Fruit fly (Drosophila melanogaster) whole organism, embryonic: ENCODE data around the gene Swip-1.

Experiments
- Ada2b ChIP-seq: fragments of 200-800 bp; sonication (Bioruptor generic); IDR thresholded peaks from 2 replicates; pipeline ENCODE4 v1.3.6; 2022; ENCODE audit warnings: missing biosample characterization, missing genetic modification characterization
- Atf6 ChIP-seq: fragments of 200-800 bp; sonication (Bioruptor generic); IDR thresholded peaks from 2 replicates; pipeline ENCODE4 v1.3.6; 2022; ENCODE audit warnings: missing biosample characterization, missing genetic modification characterization
- CG11695 ChIP-seq: fragments of 200-800 bp; sonication (Bioruptor generic); IDR thresholded peaks from 3 replicates; pipeline ENCODE4 v1.3.6; 2022; ENCODE audit warnings: missing biosample characterization, missing genetic modification characterization
- CG12219 ChIP-seq: fragments of 200-800 bp; sonication (Bioruptor generic); optimal IDR thresholded peaks from 3 replicates; lab custom pipeline; 2018; ENCODE audit warnings: missing biosample characterization, mild to moderate bottlenecking, missing genetic modification characterization
- CG13894 ChIP-seq: fragments of 200-800 bp; sonication (Bioruptor generic); optimal IDR thresholded peaks from 3 replicates; lab custom pipeline; 2018; ENCODE audit warnings: missing biosample characterization, mild to moderate bottlenecking, missing genetic modification characterization, moderate library complexity
- CG14860 ChIP-seq: fragments of 200-800 bp; sonication (Bioruptor generic); IDR thresholded peaks from 3 replicates; pipeline ENCODE4 v1.3.6; 2022; ENCODE audit warnings: missing biosample characterization, missing genetic modification characterization; ENCODE audit not compliant: partially characterized antibody
- CG15601 ChIP-seq: fragments of 200-800 bp; sonication (Bioruptor generic); optimal IDR thresholded peaks from 3 replicates; lab custom pipeline; 2019; ENCODE audit warnings: missing biosample characterization, mild to moderate bottlenecking, missing genetic modification characterization, moderate library complexity
- CG1602 ChIP-seq: fragments of 200-800 bp; sonication (Bioruptor generic); optimal IDR thresholded peaks from 3 replicates; lab custom pipeline; 2016; ENCODE audit warnings: missing biosample characterization, missing genetic modification characterization
- CG1647 ChIP-seq: fragments of 200-800 bp; sonication (Bioruptor generic); optimal IDR thresholded peaks from 3 replicates; lab custom pipeline; 2016; ENCODE audit warnings: missing biosample characterization, missing genetic modification characterization
- CG17829 ChIP-seq: fragments of 200-800 bp; optimal IDR thresholded peaks from 2 replicates; lab custom pipeline; 2019; ENCODE audit warnings: missing biosample characterization, mild to moderate bottlenecking, missing genetic modification characterization, moderate library complexity
- CG17912 ChIP-seq: fragments of 200-800 bp; sonication (Bioruptor generic); optimal IDR thresholded peaks from 2 replicates; lab custom pipeline; 2018; ENCODE audit warnings: missing biosample characterization, mild to moderate bottlenecking, missing genetic modification characterization
- CG31224 ChIP-seq: fragments of 200-800 bp; sonication (Bioruptor generic); IDR thresholded peaks from 2 replicates; pipeline ENCODE4 v1.3.6; 2022; ENCODE audit warnings: missing biosample characterization, missing genetic modification characterization
- CG3163 ChIP-seq: fragments of 200-800 bp; sonication (Bioruptor generic); optimal IDR thresholded peaks from 3 replicates; lab custom pipeline; 2016; ENCODE audit warnings: missing biosample characterization, missing genetic modification characterization
- CG32532 ChIP-seq: fragments of 200-800 bp; sonication (Bioruptor generic); IDR thresholded peaks from 2 replicates; pipeline ENCODE4 v1.3.6; 2022; ENCODE audit warnings: missing biosample characterization, missing genetic modification characterization
- CG3407 ChIP-seq: fragments of 200-800 bp; sonication (Bioruptor generic); optimal IDR thresholded peaks from 2 replicates; lab custom pipeline; 2018; ENCODE audit warnings: missing biosample characterization, mild to moderate bottlenecking, missing genetic modification characterization
- CG34224 ChIP-seq: fragments of 200-800 bp; sonication (Bioruptor generic); IDR thresholded peaks from 3 replicates; pipeline ENCODE4 v1.3.6; 2022; ENCODE audit warnings: missing biosample characterization, missing genetic modification characterization; ENCODE audit not compliant: partially characterized antibody
- CG3838 ChIP-seq: fragments of 200-800 bp; sonication (Bioruptor generic); optimal IDR thresholded peaks from 3 replicates; lab custom pipeline; 2016; ENCODE audit warnings: missing biosample characterization, missing genetic modification characterization
- CG3847 ChIP-seq: fragments of 200-800 bp; sonication (Bioruptor generic); IDR thresholded peaks from 2 replicates; pipeline ENCODE4 v1.3.6; 2022; ENCODE audit warnings: missing biosample characterization, missing genetic modification characterization
- CG4707 ChIP-seq: fragments of 200-800 bp; sonication (Bioruptor generic); optimal IDR thresholded peaks from 2 replicates; lab custom pipeline; 2018; ENCODE audit warnings: missing biosample characterization, mild to moderate bottlenecking, missing genetic modification characterization, moderate library complexity
- CG8089 ChIP-seq: fragments of 200-800 bp; sonication (Bioruptor generic); optimal IDR thresholded peaks from 3 replicates; lab custom pipeline; 2016; ENCODE audit warnings: missing biosample characterization, missing genetic modification characterization
- CG8944 ChIP-seq: fragments of 200-800 bp; sonication (Bioruptor generic); optimal IDR thresholded peaks from 3 replicates; lab custom pipeline; 2016; ENCODE audit warnings: missing biosample characterization, missing genetic modification characterization
- CG9437 ChIP-seq: fragments of 200-800 bp; sonication (Bioruptor generic); optimal IDR thresholded peaks from 2 replicates; lab custom pipeline; 2018; ENCODE audit warnings: missing biosample characterization, mild to moderate bottlenecking, missing genetic modification characterization
- CG9932 ChIP-seq: fragments of 200-800 bp; sonication (Bioruptor generic); IDR thresholded peaks from 2 replicates; pipeline ENCODE4 v1.3.6; 2022; ENCODE audit warnings: missing biosample characterization, missing genetic modification characterization
- CTCF ChIP-seq: fragments of 200-800 bp; sonication (Bioruptor generic); optimal IDR thresholded peaks from 2 replicates; lab custom pipeline; 2017; ENCODE audit warnings: missing biosample characterization, mild to moderate bottlenecking, missing genetic modification characterization, moderate library complexity
- Doc2 ChIP-seq: fragments of 200-800 bp; sonication (Bioruptor generic); IDR thresholded peaks from 2 replicates; pipeline ENCODE4 v1.3.6; 2022; ENCODE audit warnings: missing biosample characterization, missing genetic modification characterization
- Drgx ChIP-seq: fragments of 200-800 bp; sonication (Bioruptor generic); IDR thresholded peaks from 2 replicates; pipeline ENCODE4 v1.3.6; 2022; ENCODE audit warnings: missing biosample characterization, missing genetic modification characterization
- E2f2 ChIP-seq: fragments of 200-800 bp; sonication (Bioruptor generic); IDR thresholded peaks from 2 replicates; pipeline ENCODE4 v1.3.6; 2022; ENCODE audit warnings: missing biosample characterization, missing genetic modification characterization
- Elba2 ChIP-seq: fragments of 200-800 bp; sonication (Bioruptor generic); optimal IDR thresholded peaks from 3 replicates; lab custom pipeline; 2016; ENCODE audit warnings: missing biosample characterization, missing genetic modification characterization
- Fer1 ChIP-seq: fragments of 200-800 bp; sonication (Bioruptor generic); optimal IDR thresholded peaks from 2 replicates; lab custom pipeline; 2017; ENCODE audit warnings: missing biosample characterization, mild to moderate bottlenecking, missing genetic modification characterization
- Mes4 ChIP-seq: fragments of 200-800 bp; sonication (Bioruptor generic); optimal IDR thresholded peaks from 2 replicates; lab custom pipeline; 2016; ENCODE audit warnings: missing biosample characterization, missing genetic modification characterization
- Mrtf ChIP-seq: fragments of 200-800 bp; sonication (Bioruptor generic); IDR thresholded peaks from 3 replicates; pipeline ENCODE4 v1.3.6; 2022; ENCODE audit warnings: missing biosample characterization, missing genetic modification characterization
- Nf-YA ChIP-seq: fragments of 200-800 bp; sonication (Bioruptor generic); IDR thresholded peaks from 2 replicates; pipeline ENCODE4 v1.3.6; 2022; ENCODE audit warnings: missing biosample characterization, missing genetic modification characterization
- Sin3A ChIP-seq: fragments of >200 bp; optimal IDR thresholded peaks from 2 replicates; lab custom pipeline; 2018
- Sox102F ChIP-seq: fragments of 200-800 bp; sonication (Bioruptor generic); optimal IDR thresholded peaks from 2 replicates; lab custom pipeline; 2018; ENCODE audit warnings: missing biosample characterization, mild to moderate bottlenecking, missing genetic modification characterization, moderate library complexity
- Xrp1 ChIP-seq: fragments of 200-800 bp; sonication (Bioruptor generic); IDR thresholded peaks from 2 replicates; pipeline ENCODE4 v1.3.6; 2022; ENCODE audit warnings: missing biosample characterization, missing genetic modification characterization
- ab ChIP-seq: fragments of 200-800 bp; sonication (Bioruptor generic); optimal IDR thresholded peaks from 2 replicates; lab custom pipeline; 2016; ENCODE audit warnings: missing biosample characterization, missing genetic modification characterization
- bowl ChIP-seq: fragments of 200-800 bp; sonication (Bioruptor generic); IDR thresholded peaks from 2 replicates; pipeline ENCODE4 v1.3.6; 2022; ENCODE audit warnings: missing biosample characterization, missing genetic modification characterization
- cwo ChIP-seq: fragments of 200-800 bp; sonication (Bioruptor generic); optimal IDR thresholded peaks from 3 replicates; lab custom pipeline; 2017; ENCODE audit warnings: missing biosample characterization, missing genetic modification characterization, mild to moderate bottlenecking, moderate library complexity, missing genetic modification reagents
- danr ChIP-seq: fragments of 200-800 bp; sonication (Bioruptor generic); IDR thresholded peaks from 2 replicates; pipeline ENCODE4 v1.3.6; 2022; ENCODE audit warnings: missing biosample characterization, missing genetic modification characterization
- dmrt11E ChIP-seq: fragments of 200-800 bp; sonication (Bioruptor generic); optimal IDR thresholded peaks from 3 replicates; lab custom pipeline; 2018; ENCODE audit warnings: missing biosample characterization, mild to moderate bottlenecking, missing genetic modification characterization, moderate library complexity
- fd102C ChIP-seq: fragments of 200-800 bp; sonication (Bioruptor generic); optimal IDR thresholded peaks from 2 replicates; lab custom pipeline; 2018; ENCODE audit warnings: missing biosample characterization, mild to moderate bottlenecking, missing genetic modification characterization, moderate library complexity
- grau ChIP-seq: fragments of 200-800 bp; optimal IDR thresholded peaks from 3 replicates; lab custom pipeline; 2019; ENCODE audit warnings: missing biosample characterization, mild to moderate bottlenecking, missing genetic modification characterization, moderate library complexity
- inv ChIP-seq: fragments of 200-800 bp; sonication (Bioruptor generic); IDR thresholded peaks from 2 replicates; pipeline ENCODE4 v1.3.6; 2022; ENCODE audit warnings: missing biosample characterization, missing genetic modification characterization; ENCODE audit not compliant: partially characterized antibody
- lab ChIP-seq: fragments of 200-800 bp; sonication (Bioruptor generic); optimal IDR thresholded peaks from 3 replicates; lab custom pipeline; 2017; ENCODE audit warnings: missing biosample characterization, missing genetic modification characterization, mild to moderate bottlenecking, moderate library complexity, missing genetic modification reagents
- nau ChIP-seq: fragments of 200-800 bp; sonication (Bioruptor generic); optimal IDR thresholded peaks from 3 replicates; lab custom pipeline; 2017; ENCODE audit warnings: missing biosample characterization, mild to moderate bottlenecking, missing genetic modification characterization, missing genetic modification reagents
- nom ChIP-seq: fragments of 200-800 bp; sonication (Bioruptor generic); optimal IDR thresholded peaks from 2 replicates; lab custom pipeline; 2017; ENCODE audit warnings: missing biosample characterization, missing genetic modification characterization, mild to moderate bottlenecking, moderate library complexity, missing genetic modification reagents
- pum ChIP-seq: fragments of 200-800 bp; sonication (Bioruptor generic); optimal IDR thresholded peaks from 2 replicates; lab custom pipeline; 2016; ENCODE audit warnings: missing biosample characterization, missing genetic modification characterization
- pzg ChIP-seq: fragments of 200-800 bp; sonication (Bioruptor generic); optimal IDR thresholded peaks from 3 replicates; lab custom pipeline; 2018; ENCODE audit warnings: missing biosample characterization, mild to moderate bottlenecking, missing genetic modification characterization, moderate library complexity
- ro ChIP-seq: fragments of 200-800 bp; sonication (Bioruptor generic); IDR thresholded peaks from 2 replicates; pipeline ENCODE4 v1.3.6; 2022; ENCODE audit warnings: missing biosample characterization, missing genetic modification characterization
- seq ChIP-seq: fragments of 200-800 bp; sonication (Bioruptor generic); IDR thresholded peaks from 2 replicates; pipeline ENCODE4 v1.3.6; 2022; ENCODE audit warnings: missing biosample characterization, missing genetic modification characterization
- slbo ChIP-seq: fragments of 200-800 bp; sonication (Bioruptor generic); IDR thresholded peaks from 2 replicates; pipeline ENCODE4 v1.3.6; 2022; ENCODE audit warnings: missing biosample characterization, missing genetic modification characterization
- slou ChIP-seq: fragments of 200-800 bp; sonication (Bioruptor generic); optimal IDR thresholded peaks from 3 replicates; lab custom pipeline; 2016; ENCODE audit warnings: missing biosample characterization, missing genetic modification characterization

The Swip-1 gene

dm6 chr2L:18957142-18957674, 29.9 kb downstream of the Swip-1 start, which contains the start of gene Bhmt (continued):
- no peak for TF ChIP-seq CG34224
- peak; percentile 14 for TF ChIP-seq CG12219 (GFP tag; lab: Kevin White, UChicago)
- no peak for TF ChIP-seq slou (GFP tag; lab: Kevin White, UChicago)
- TF ChIP-seq CG3838 (GFP tag; lab: Kevin White, UChicago), result no peak
- TF ChIP-seq inv, result no peak
- peak; percentile 71 for TF ChIP-seq CG17829 (tag; lab: Kevin White, UChicago)
- TF ChIP-seq CG9932 (GFP tag; lab: Robert Waterston, UW), result peak; percentile 69
- no peak for TF ChIP-seq pum (GFP tag; lab: Kevin White, UChicago)
- peak; percentile 58 for TF ChIP-seq CG31224 (GFP tag; lab: Robert Waterston, UW)
- TF ChIP-seq CG13894 (tag; lab: Kevin White, UChicago), result no peak
- peak; percentile 62 for TF ChIP-seq Sox102F (GFP tag; lab: Kevin White, UChicago)
- no peak for TF ChIP-seq CG1647 (GFP tag; lab: Kevin White, UChicago)
- TF ChIP-seq Atf6 (GFP tag; lab: Robert Waterston, UW), result peak; percentile 73
- peak; percentile 87 for TF ChIP-seq Drgx
- peak; percentile 68 for TF ChIP-seq cwo
- no peak for TF ChIP-seq CG3163 (GFP tag; lab: Kevin White, UChicago)
- no peak for TF ChIP-seq nau (GFP tag; lab: Kevin White, UChicago)
- no peak for TF ChIP-seq CG14860
- peak; percentile 50; the same call in 1 of the 2 replicates for TF ChIP-seq bowl (GFP tag; lab: Robert Waterston, UW)
- peak; percentile 76 for TF ChIP-seq Fer1 (GFP tag; lab: Kevin White, UChicago)
- peak; percentile 64 for TF ChIP-seq seq (GFP tag; lab: Robert Waterston, UW)
- peak; percentile 44 for TF ChIP-seq CG15601 (tag; lab: Kevin White, UChicago)
- TF ChIP-seq Ada2b (GFP tag; lab: Robert Waterston, UW), result peak; percentile 72; the same call in 1 of the 2 replicates
- TF ChIP-seq CG11695 (GFP tag; lab: Robert Waterston, UW), result peak; percentile 74; the same call in 2 of the 3 replicates
- peak; percentile 96 for TF ChIP-seq grau (tag; lab: Kevin White, UChicago)
- peak; percentile 70 for TF ChIP-seq Xrp1 (GFP tag; lab: Robert Waterston, UW)
- no peak for TF ChIP-seq Doc2 (GFP tag; lab: Robert Waterston, UW)
- TF ChIP-seq CG9437 (GFP tag; lab: Kevin White, UChicago), result peak; percentile 35
- no peak for TF ChIP-seq CG8944 (GFP tag; lab: Kevin White, UChicago)
- TF ChIP-seq Nf-YA (GFP tag; lab: Robert Waterston, UW), result no peak
- TF ChIP-seq E2f2, result peak; percentile 34; the same call in 1 of the 2 replicates
- TF ChIP-seq lab (GFP tag; lab: Kevin White, UChicago), result peak; percentile 89
- TF ChIP-seq pzg, result peak; percentile 4
- no peak for TF ChIP-seq CG4707 (GFP tag; lab: Kevin White, UChicago)
- no peak for TF ChIP-seq danr (GFP tag; lab: Robert Waterston, UW)
- peak; percentile 56; the same call in 1 of the 3 replicates for TF ChIP-seq Mrtf (GFP tag; lab: Robert Waterston, UW)
- TF ChIP-seq CG1602, result peak; percentile 20
- TF ChIP-seq CG8089 (GFP tag; lab: Kevin White, UChicago), result no peak
- TF ChIP-seq CG32532, result peak; percentile 86
- no peak for TF ChIP-seq CG17912 (GFP tag; lab: Kevin White, UChicago)
- no peak for TF ChIP-seq CTCF (GFP tag; lab: Kevin White, UChicago)
- TF ChIP-seq CG3847 (GFP tag; lab: Robert Waterston, UW), result peak; percentile 60
- TF ChIP-seq slbo (GFP tag; lab: Robert Waterston, UW), result peak; percentile 83
- no peak for TF ChIP-seq Elba2 (GFP tag; lab: Kevin White, UChicago)
- peak; percentile 8 for TF ChIP-seq CG3407 (GFP tag; lab: Kevin White, UChicago)
- no peak for TF ChIP-seq fd102C (GFP tag; lab: Kevin White, UChicago)
- peak; percentile 9 for TF ChIP-seq dmrt11E (tag; lab: Kevin White, UChicago)
- TF ChIP-seq Mes4 (GFP tag; lab: Kevin White, UChicago), result no peak
- no peak for TF ChIP-seq Sin3A (lab: Kevin White, UChicago)
- no peak for TF ChIP-seq ab (GFP tag; lab: Kevin White, UChicago)
- no peak for TF ChIP-seq ro
- TF ChIP-seq nom (GFP tag; lab: Kevin White, UChicago), result peak; percentile 56
